Worm (Caenorhabditis elegans) whole organism, dauer: ENCODE results near the gene wip-1.
"Not testable (repeated sequence)": the region's sequence is repeated elsewhere in the genome, so short reads cannot be mapped to it uniquely, and the experiment has no call there.

Experiments
- unc-62 ChIP-seq: sonication (generic microtip); optimal IDR thresholded peaks from 2 replicates; lab custom pipeline; 2017; ENCODE audit warnings: missing biosample characterization, missing genetic modification reagents, missing genetic modification characterization

The wip-1 gene

ce11 chrIII:5053541-5053940 is 35.1 kb downstream of the wip-1 start, which contains the start of gene C45G9.8:
TSS of gene C45G9.8 (minus strand) at chrIII:5053641.
- TF ChIP-seq unc-62 (GFP tag; lab: Kevin White, UChicago): no peak

- not testable (repeated sequence) for TF ChIP-seq unc-62 (GFP tag; lab: Kevin White, UChicago)
These were observed 37.3 kb downstream of the wip-1 start, which contains the start of gene C45G9.9 for ce11 chrIII:5055709-5056108. TSS of gene C45G9.9 (minus strand) at chrIII:5055809.

- TF ChIP-seq unc-62 (GFP tag; lab: Kevin White, UChicago): no peak
These were observed 43.4 kb downstream of the wip-1 start, which contains the start of gene C45G9.10 for ce11 chrIII:5061798-5062197. TSS of gene C45G9.10 (minus strand) at chrIII:5061898.

- not testable (repeated sequence) for TF ChIP-seq unc-62 (GFP tag; lab: Kevin White, UChicago)
These were observed 44.0 kb downstream of the wip-1 start, which contains the start of gene C45G9.4 for ce11 chrIII:5062406-5062805. TSS of gene C45G9.4 (plus strand) at chrIII:5062706.

- TF ChIP-seq unc-62 (GFP tag; lab: Kevin White, UChicago): no peak
These were observed 50.3 kb downstream of the wip-1 start, which contains the start of the genes C45G9.11 and C45G9.2 for ce11 chrIII:5068675-5069233. TSS of gene C45G9.11 (minus strand) at chrIII:5068725. TSS of gene C45G9.2 (plus strand) at chrIII:5069066.
